Fruit fly (Drosophila melanogaster) whole organism: ENCODE measurements around the gene CG44437.

ENCODE experiments used
- CG8478 ChIP-seq: fragments of >200 bp; optimal IDR thresholded peaks from 2 replicates; lab custom pipeline; 2018; ENCODE audit warnings: inconsistent platforms
- Dll ChIP-seq: fragments of >200 bp; optimal IDR thresholded peaks from 2 replicates; lab custom pipeline; 2017
- EcR ChIP-seq, 2 experiments: fragments of >200 bp; optimal IDR thresholded peaks; 2 replicates each; lab custom pipeline; 2017; ENCODE audit warnings: missing biosample characterization in 2 of 2, missing genetic modification characterization in 2 of 2, missing genetic modification reagents in 2 of 2
- pan ChIP-seq: fragments of >200 bp; optimal IDR thresholded peaks from 2 replicates; lab custom pipeline; 2017
- usp ChIP-seq: fragments of >200 bp; optimal IDR thresholded peaks from 2 replicates; lab custom pipeline; 2017; ENCODE audit warnings: missing biosample characterization, missing genetic modification characterization, mixed read lengths

DNA sequence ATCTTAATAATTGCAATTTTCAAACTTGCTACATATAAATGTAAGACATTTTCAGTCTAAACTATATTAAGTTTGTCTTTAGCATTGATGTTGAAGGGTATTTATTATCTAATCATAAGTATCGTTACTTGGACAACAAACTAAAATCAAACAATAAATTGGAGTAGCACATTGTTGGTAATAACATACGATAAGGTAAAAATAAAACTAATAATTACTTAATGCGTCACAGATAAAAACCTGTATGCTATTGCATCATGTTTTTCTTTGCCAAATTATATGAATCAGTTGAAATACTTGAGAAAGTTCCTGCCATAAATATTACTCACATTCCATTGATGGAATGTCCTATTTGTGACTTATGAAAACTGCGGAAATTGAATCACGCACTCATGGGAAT, 38.8 kb upstream of the CG44437 start:
- TF ChIP-seq CG8478, result no peak
- TF ChIP-seq pan (lab: Kevin White, UChicago), result no peak
- no peak for TF ChIP-seq usp (GFP tag; lab: Kevin White, UChicago)
- TF ChIP-seq EcR (GFP tag; optimal IDR thresholded peaks at IDR 0.05; lab: Kevin White, UChicago), result no peak
- TF ChIP-seq Dll (lab: Kevin White, UChicago), result no peak
